Worm (Caenorhabditis elegans) whole organism, mixed stage, embryonic: Measurements from ENCODE around the gene fbxc-36.

Experiments used
- M03D4.4 ChIP-seq: sonication (generic microtip); optimal IDR thresholded peaks from 2 replicates; lab custom pipeline; 2017; ENCODE audit warnings: mild to moderate bottlenecking, missing genetic modification characterization, missing compliant biosample characterization
- bed-3 ChIP-seq: fragments of 200-800 bp; sonication (Bioruptor generic); optimal IDR thresholded peaks from 3 replicates; lab custom pipeline; 2018; ENCODE audit warnings: mild to moderate bottlenecking, missing genetic modification characterization, moderate library complexity, missing compliant biosample characterization
- blmp-1 ChIP-seq: fragments of 150-350 bp; optimal IDR thresholded peaks from 2 replicates; lab custom pipeline; 2014; ENCODE audit warnings: missing biosample characterization, missing genetic modification characterization
- ceh-39 ChIP-seq: fragments of 150-350 bp; optimal IDR thresholded peaks from 2 replicates; lab custom pipeline; 2014; ENCODE audit warnings: missing biosample characterization, missing genetic modification characterization
- ceh-83 ChIP-seq: fragments of 200-800 bp; sonication (Bioruptor generic); optimal IDR thresholded peaks from 2 replicates; lab custom pipeline; 2018; ENCODE audit warnings: mild to moderate bottlenecking, missing genetic modification characterization, missing compliant biosample characterization
- ces-1 ChIP-seq: fragments of 150-350 bp; optimal IDR thresholded peaks from 2 replicates; lab custom pipeline; 2014; ENCODE audit warnings: missing biosample characterization, missing genetic modification reagents, missing genetic modification characterization
- cnd-1 ChIP-seq: fragments of 200-800 bp; sonication (Bioruptor generic); optimal IDR thresholded peaks from 2 replicates; lab custom pipeline; 2018; ENCODE audit warnings: mild to moderate bottlenecking, missing genetic modification characterization, missing compliant biosample characterization
- drap-1 ChIP-seq: fragments of 200-800 bp; sonication (Bioruptor generic); optimal IDR thresholded peaks from 3 replicates; lab custom pipeline; 2018; ENCODE audit warnings: mild to moderate bottlenecking, missing genetic modification characterization, missing compliant biosample characterization
- elt-1 ChIP-seq: sonication (generic microtip); optimal IDR thresholded peaks from 2 replicates; lab custom pipeline; 2017; ENCODE audit warnings: missing genetic modification characterization, mild to moderate bottlenecking, missing compliant biosample characterization, antibody characterized with exemption, moderate library complexity, borderline replicate concordance; ENCODE audit not compliant: insufficient read depth
- flh-1 ChIP-seq: fragments of 200-800 bp; sonication (Bioruptor generic); optimal IDR thresholded peaks from 2 replicates; lab custom pipeline; 2018; ENCODE audit warnings: mild to moderate bottlenecking, missing genetic modification characterization, moderate library complexity, missing compliant biosample characterization
- ham-2 ChIP-seq: fragments of 200-800 bp; sonication (Bioruptor generic); optimal IDR thresholded peaks from 2 replicates; lab custom pipeline; 2018; ENCODE audit warnings: mild to moderate bottlenecking, missing genetic modification characterization, missing compliant biosample characterization
- hlh-1 ChIP-seq: fragments of 150-350 bp; optimal IDR thresholded peaks from 2 replicates; lab custom pipeline; 2014; ENCODE audit warnings: missing biosample characterization, missing genetic modification reagents, missing genetic modification characterization
- lin-32 ChIP-seq: fragments of 200-800 bp; sonication (Bioruptor generic); optimal IDR thresholded peaks from 2 replicates; lab custom pipeline; 2018; ENCODE audit warnings: mild to moderate bottlenecking, missing genetic modification characterization, missing compliant biosample characterization
- lsy-2 ChIP-seq: fragments of 150-350 bp; optimal IDR thresholded peaks from 2 replicates; lab custom pipeline; 2014; ENCODE audit warnings: missing biosample characterization, missing genetic modification characterization
- mab-5 ChIP-seq: fragments of 150-350 bp; optimal IDR thresholded peaks from 2 replicates; lab custom pipeline; 2014; ENCODE audit warnings: missing biosample characterization, missing genetic modification characterization
- mep-1 ChIP-seq: fragments of 150-350 bp; optimal IDR thresholded peaks from 2 replicates; lab custom pipeline; 2017; ENCODE audit warnings: missing biosample characterization, missing genetic modification reagents, missing genetic modification characterization, inconsistent platforms
- nhr-12 ChIP-seq: fragments of 150-350 bp; optimal IDR thresholded peaks from 2 replicates; lab custom pipeline; 2014; ENCODE audit warnings: missing biosample characterization, missing genetic modification characterization
- nhr-2 ChIP-seq: fragments of 150-350 bp; optimal IDR thresholded peaks from 2 replicates; lab custom pipeline; 2014; ENCODE audit warnings: missing biosample characterization, missing genetic modification characterization
- nhr-237 ChIP-seq: fragments of 150-350 bp; optimal IDR thresholded peaks from 2 replicates; lab custom pipeline; 2014; ENCODE audit warnings: missing biosample characterization, missing genetic modification characterization
- nhr-76 ChIP-seq: sonication (generic microtip); optimal IDR thresholded peaks from 2 replicates; lab custom pipeline; 2017; ENCODE audit warnings: missing biosample characterization, missing genetic modification characterization
- pha-4 ChIP-seq: fragments of 150-350 bp; optimal IDR thresholded peaks from 2 replicates; lab custom pipeline; 2018; ENCODE audit warnings: missing biosample characterization, missing genetic modification reagents, missing genetic modification characterization
- snpc-4 ChIP-seq: fragments of 150-350 bp; optimal IDR thresholded peaks from 2 replicates; lab custom pipeline; 2014; ENCODE audit warnings: missing biosample characterization, missing genetic modification characterization
- sptf-1 ChIP-seq: sonication (generic microtip); optimal IDR thresholded peaks from 2 replicates; lab custom pipeline; 2017; ENCODE audit warnings: mild to moderate bottlenecking, missing genetic modification characterization, moderate library complexity, missing compliant biosample characterization
- tbx-8 ChIP-seq: fragments of 200-800 bp; sonication (Bioruptor generic); optimal IDR thresholded peaks from 2 replicates; lab custom pipeline; 2018; ENCODE audit warnings: mild to moderate bottlenecking, missing genetic modification characterization, moderate library complexity, missing compliant biosample characterization
- unc-120 ChIP-seq: sonication (generic microtip); optimal IDR thresholded peaks from 2 replicates; lab custom pipeline; 2017; ENCODE audit warnings: missing genetic modification characterization, missing compliant biosample characterization; ENCODE audit not compliant: poor library complexity, severe bottlenecking
- unc-39 ChIP-seq: fragments of 150-350 bp; optimal IDR thresholded peaks from 2 replicates; lab custom pipeline; 2014; ENCODE audit warnings: missing biosample characterization, missing genetic modification characterization
- unc-62 ChIP-seq: fragments of 150-350 bp; optimal IDR thresholded peaks from 2 replicates; lab custom pipeline; 2014; ENCODE audit warnings: missing biosample characterization, missing genetic modification reagents, missing genetic modification characterization
- zip-8 ChIP-seq: fragments of 150-350 bp; optimal IDR thresholded peaks from 2 replicates; lab custom pipeline; 2014; ENCODE audit warnings: missing biosample characterization, missing genetic modification characterization
- ztf-11 ChIP-seq: fragments of 150-350 bp; optimal IDR thresholded peaks from 2 replicates; lab custom pipeline; 2014; ENCODE audit warnings: missing biosample characterization, missing genetic modification characterization

The fbxc-36 gene

ce11 chrII:927331-927730 is 13.5 kb upstream of the fbxc-36 start, which contains the start of gene R07C3.13:
Gene R07C3.13 (minus strand): TSS chrII:927431.
- no peak for TF ChIP-seq unc-120 (tag; lab: Kevin White, UChicago)
- TF ChIP-seq drap-1 (GFP tag; lab: Kevin White, UChicago), result no peak
- TF ChIP-seq nhr-76 (tag; lab: Kevin White, UChicago), result no peak
- no peak for TF ChIP-seq unc-39 (tag; lab: Kevin White, UChicago)
- TF ChIP-seq zip-8 (tag; lab: Kevin White, UChicago), result no peak
- no peak for TF ChIP-seq pha-4 (tag; lab: Kevin White, UChicago)
- TF ChIP-seq elt-1 (tag; lab: Kevin White, UChicago), result no peak
- TF ChIP-seq unc-62 (GFP tag; lab: Kevin White, UChicago), result no peak

- TF ChIP-seq hlh-1 (tag; lab: Kevin White, UChicago), result peak; percentile 33
Observed at ce11 chrII:930871-931270, 9.9 kb upstream of the fbxc-36 start, which contains the start of gene fbxc-34. Gene fbxc-34 (plus strand): TSS chrII:931171.

- TF ChIP-seq flh-1 (GFP tag; lab: Kevin White, UChicago) (no peak), M03D4.4 (no peak), drap-1 (GFP tag; lab: Kevin White, UChicago) (no peak), elt-1 (tag; lab: Kevin White, UChicago) (no peak), unc-62 (GFP tag; lab: Kevin White, UChicago) (no peak), sptf-1 (no peak), snpc-4 (tag; lab: Kevin White, UChicago) (no peak), unc-120 (tag; lab: Kevin White, UChicago) (no peak), mab-5 (tag; lab: Kevin White, UChicago) (no peak), ham-2 (GFP tag; lab: Kevin White, UChicago) (no peak)
Observed at ce11 chrII:932718-933117, 8.1 kb upstream of the fbxc-36 start, which contains the start of gene acs-15. Gene acs-15 (plus strand): TSS chrII:933018.

ce11 chrII:937265-937664 is 3.5 kb upstream of the fbxc-36 start:
- TF ChIP-seq nhr-12 (no peak), tbx-8 (no peak), bed-3 (GFP tag; lab: Kevin White, UChicago) (no peak), mab-5 (tag; lab: Kevin White, UChicago) (no peak), nhr-237 (tag; lab: Kevin White, UChicago) (no peak), nhr-2 (tag; lab: Kevin White, UChicago) (peak; percentile 90), cnd-1 (peak; percentile 71), unc-62 (GFP tag; lab: Kevin White, UChicago) (no peak), lin-32 (GFP tag; lab: Kevin White, UChicago) (peak; percentile 46), zip-8 (tag; lab: Kevin White, UChicago) (peak; percentile 64)

- TF ChIP-seq blmp-1 (tag; lab: Kevin White, UChicago), result no peak
- TF ChIP-seq zip-8 (tag; lab: Kevin White, UChicago), result no peak
- TF ChIP-seq nhr-237 (tag; lab: Kevin White, UChicago), result no peak
- no peak for TF ChIP-seq ceh-39 (tag; lab: Kevin White, UChicago)
- no peak for TF ChIP-seq unc-39 (tag; lab: Kevin White, UChicago)
- no peak for TF ChIP-seq unc-120 (tag; lab: Kevin White, UChicago)
- no peak for TF ChIP-seq mep-1
- no peak for TF ChIP-seq ces-1 (GFP tag; lab: Kevin White, UChicago)
- no peak for TF ChIP-seq tbx-8
- no peak for TF ChIP-seq bed-3 (GFP tag; lab: Kevin White, UChicago)
- no peak for TF ChIP-seq lsy-2 (tag; lab: Kevin White, UChicago)
- TF ChIP-seq ztf-11 (tag; lab: Kevin White, UChicago), result no peak
- no peak for TF ChIP-seq ceh-83 (GFP tag; lab: Kevin White, UChicago)
- TF ChIP-seq lin-32 (GFP tag; lab: Kevin White, UChicago), result no peak
- TF ChIP-seq elt-1 (tag; lab: Kevin White, UChicago), result no peak
- TF ChIP-seq, all 35 proteins: peak for 0
Observed at ce11 chrII:938549-938948, 2.2 kb upstream of the fbxc-36 start, which contains the start of gene R07C3.3. Gene R07C3.3 (plus strand): TSS chrII:938849.
